Worm (Caenorhabditis elegans): ENCODE data around the gene ZK1248.17.

The ZK1248.17 gene

ce11 chrII:5835146-5835545 lies 10.2 kb downstream of the ZK1248.17 start:
- TF ChIP-seq fkh-3 (tag; optimal IDR thresholded peaks at IDR 0.05), result no peak

- TF ChIP-seq lir-1 (GFP tag; conservative IDR thresholded peaks at IDR 0.05) (no peak), attf-3 (GFP tag; conservative IDR thresholded peaks at IDR 0.05) (no peak), ztf-28 (GFP tag; IDR thresholded peaks at IDR 0.05) (no peak), ekl-4 (GFP tag; IDR thresholded peaks at IDR 0.05) (no peak), madf-10 (tag; optimal IDR thresholded peaks at IDR 0.05) (no peak)
Observed at ce11 chrII:5833136-5833535, 12.2 kb downstream of the ZK1248.17 start, which contains the start of gene gtap-1. Gene gtap-1 (minus strand): TSS chrII:5833236.

ce11 chrII:5831373-5831772 lies 14.0 kb downstream of the ZK1248.17 start:
- TF ChIP-seq egrh-3 (GFP tag; IDR thresholded peaks at IDR 0.05) (peak; percentile 57; the same call in 1 of the 2 replicates), aptf-2 (GFP tag; conservative IDR thresholded peaks at IDR 0.05) (no peak), attf-6 (GFP tag; IDR thresholded peaks at IDR 0.05) (no peak), nfya-2 (GFP tag; IDR thresholded peaks at IDR 0.05) (no peak), zfh-2 (GFP tag; conservative IDR thresholded peaks at IDR 0.05) (peak; percentile 82), hsf-1 (GFP tag; IDR thresholded peaks at IDR 0.05) (no peak)

- TF ChIP-seq ztf-22 (GFP tag; optimal IDR thresholded peaks at IDR 0.05) (no peak), attf-3 (GFP tag; conservative IDR thresholded peaks at IDR 0.05) (no peak), sdz-38 (tag; optimal IDR thresholded peaks at IDR 0.05) (no peak), C17E4.6 (GFP tag; IDR thresholded peaks at IDR 0.05) (no peak), ztf-6 (GFP tag; IDR thresholded peaks at IDR 0.05) (no peak), Y53G8AR.9 (GFP tag; conservative IDR thresholded peaks at IDR 0.05) (0 out of 2 replicates have a peak, but pooled peaks have one; percentile 8), ceh-79 (tag; optimal IDR thresholded peaks at IDR 0.05) (no peak), snpc-1.3 (tag; optimal IDR thresholded peaks at IDR 0.05; ENCODE audit: insufficient read depth) (no peak), nhr-80 (tag; optimal IDR thresholded peaks at IDR 0.05) (peak; percentile 52), nfya-1 (tag; optimal IDR thresholded peaks at IDR 0.05; ENCODE audit: borderline replicate concordance, insufficient read depth) (no peak), dox-1 (GFP tag; IDR thresholded peaks at IDR 0.05) (peak; percentile 23; the same call in 1 of the 2 replicates), nhr-179 (tag; optimal IDR thresholded peaks at IDR 0.05) (no peak), egrh-3 (GFP tag; IDR thresholded peaks at IDR 0.05) (no peak), nfya-2 (GFP tag; IDR thresholded peaks at IDR 0.05) (no peak), nfyb-1 (GFP tag; IDR thresholded peaks at IDR 0.05) (0 out of 2 replicates have a peak, but pooled peaks have one; percentile 23), zim-3 (tag; optimal IDR thresholded peaks at IDR 0.05) (no peak), F37B4.10 (GFP tag; IDR thresholded peaks at IDR 0.05) (no peak), pha-4 (tag; optimal IDR thresholded peaks at IDR 0.05) (no peak), ceh-100 (GFP tag; IDR thresholded peaks at IDR 0.05) (no peak), rpc-1 (optimal IDR thresholded peaks at IDR 0.05) (no peak), rpc-1 (tag; optimal IDR thresholded peaks at IDR 0.05) (no peak), F23B12.7 (tag; optimal IDR thresholded peaks at IDR 0.05; ENCODE audit: insufficient read depth) (no peak), mel-28 (tag; optimal IDR thresholded peaks at IDR 0.05; ENCODE audit: borderline replicate concordance) (no peak), F22D6.2 (tag; optimal IDR thresholded peaks at IDR 0.05) (no peak), egl-18 (GFP tag; IDR thresholded peaks at IDR 0.05) (no peak), ztf-26 (tag; optimal IDR thresholded peaks at IDR 0.05) (no peak)
Observed at ce11 chrII:5829940-5830424, 15.4 kb downstream of the ZK1248.17 start, which contains the start of gene col-74. Gene col-74 (plus strand): TSS chrII:5830374.
